Fruit fly (Drosophila melanogaster) whole organism, embryonic: ENCODE results near the gene wam.

Experiments
- Adf1 ChIP-seq: fragments of 200-800 bp; sonication (Bioruptor generic); IDR thresholded peaks from 2 replicates; pipeline ENCODE4 v1.3.6; 2022; ENCODE audit warnings: missing biosample characterization, missing genetic modification characterization
- Blimp-1 ChIP-seq: fragments of 200-800 bp; sonication (Bioruptor generic); optimal IDR thresholded peaks from 3 replicates; lab custom pipeline; 2018; ENCODE audit warnings: missing biosample characterization, missing genetic modification characterization, mild to moderate bottlenecking, moderate library complexity, missing genetic modification reagents
- CG10431 ChIP-seq: fragments of 200-800 bp; sonication (Bioruptor generic); optimal IDR thresholded peaks from 3 replicates; lab custom pipeline; 2018; ENCODE audit warnings: missing biosample characterization, mild to moderate bottlenecking, missing genetic modification characterization
- CG10565 ChIP-seq: fragments of 200-800 bp; sonication (Bioruptor generic); optimal IDR thresholded peaks from 3 replicates; lab custom pipeline; 2016; ENCODE audit warnings: missing biosample characterization, mild to moderate bottlenecking, missing genetic modification characterization
- CG12071 ChIP-seq: fragments of 200-800 bp; sonication (Bioruptor generic); optimal IDR thresholded peaks from 3 replicates; lab custom pipeline; 2018; ENCODE audit warnings: missing biosample characterization, mild to moderate bottlenecking, missing genetic modification characterization
- CG12155 ChIP-seq: fragments of 200-800 bp; sonication (Bioruptor generic); optimal IDR thresholded peaks from 3 replicates; lab custom pipeline; 2016; ENCODE audit warnings: missing biosample characterization, missing genetic modification characterization
- CG12744 ChIP-seq: fragments of 200-800 bp; sonication (Bioruptor generic); optimal IDR thresholded peaks from 2 replicates; lab custom pipeline; 2016; ENCODE audit warnings: missing biosample characterization, missing genetic modification characterization
- CG12769 ChIP-seq: fragments of 200-800 bp; sonication (Bioruptor generic); optimal IDR thresholded peaks from 2 replicates; lab custom pipeline; 2019; ENCODE audit warnings: missing biosample characterization, mild to moderate bottlenecking, missing genetic modification characterization, moderate library complexity
- CG15073 ChIP-seq: fragments of 200-800 bp; sonication (Bioruptor generic); optimal IDR thresholded peaks from 2 replicates; lab custom pipeline; 2016; ENCODE audit warnings: missing biosample characterization, missing genetic modification characterization
- CG15514 ChIP-seq: fragments of 200-800 bp; sonication (Bioruptor generic); optimal IDR thresholded peaks from 3 replicates; lab custom pipeline; 2017; ENCODE audit warnings: missing biosample characterization, missing genetic modification characterization, mild to moderate bottlenecking, moderate library complexity, missing genetic modification reagents
- CG17361 ChIP-seq: fragments of 200-800 bp; sonication (Bioruptor generic); IDR thresholded peaks from 3 replicates; pipeline ENCODE4 v1.3.6; 2022; ENCODE audit warnings: missing biosample characterization, missing genetic modification characterization
- CG17612 ChIP-seq: fragments of 200-800 bp; sonication (Bioruptor generic); IDR thresholded peaks from 2 replicates; pipeline ENCODE4 v1.3.6; 2022; ENCODE audit warnings: missing biosample characterization, missing genetic modification characterization
- CG18011 ChIP-seq: fragments of 200-800 bp; sonication (Bioruptor generic); optimal IDR thresholded peaks from 2 replicates; lab custom pipeline; 2017; ENCODE audit warnings: missing biosample characterization, missing genetic modification characterization, mild to moderate bottlenecking, moderate library complexity, missing genotype
- CG2199 ChIP-seq: fragments of 200-800 bp; sonication (Bioruptor generic); IDR thresholded peaks from 3 replicates; pipeline ENCODE4 v1.3.6; 2022; ENCODE audit warnings: missing biosample characterization, missing genetic modification characterization
- CG31441 ChIP-seq: fragments of 200-800 bp; sonication (Bioruptor generic); IDR thresholded peaks from 2 replicates; pipeline ENCODE4 v1.3.6; 2022; ENCODE audit warnings: missing biosample characterization, missing genetic modification characterization
- CG32532 ChIP-seq: fragments of 200-800 bp; sonication (Bioruptor generic); IDR thresholded peaks from 2 replicates; pipeline ENCODE4 v1.3.6; 2022; ENCODE audit warnings: missing biosample characterization, missing genetic modification characterization
- CG34224 ChIP-seq: fragments of 200-800 bp; sonication (Bioruptor generic); IDR thresholded peaks from 3 replicates; pipeline ENCODE4 v1.3.6; 2022; ENCODE audit warnings: missing biosample characterization, missing genetic modification characterization; ENCODE audit not compliant: partially characterized antibody
- CG4617 ChIP-seq: fragments of 200-800 bp; sonication (Bioruptor generic); optimal IDR thresholded peaks from 3 replicates; lab custom pipeline; 2016; ENCODE audit warnings: missing biosample characterization, missing genetic modification characterization, borderline replicate concordance
- CG5953 ChIP-seq: fragments of 200-800 bp; sonication (Bioruptor generic); IDR thresholded peaks from 2 replicates; pipeline ENCODE4 v1.3.6; 2022; ENCODE audit warnings: missing biosample characterization, missing genetic modification characterization
- CG6854 ChIP-seq: fragments of 200-800 bp; sonication (Bioruptor generic); optimal IDR thresholded peaks from 3 replicates; lab custom pipeline; 2017; ENCODE audit warnings: missing biosample characterization, mild to moderate bottlenecking, missing genetic modification characterization
- CG7357 ChIP-seq: fragments of 200-800 bp; sonication (Bioruptor generic); IDR thresholded peaks from 3 replicates; pipeline ENCODE4 v1.3.6; 2022; ENCODE audit warnings: missing biosample characterization, missing genetic modification characterization
- CG7928 ChIP-seq: fragments of 200-800 bp; sonication (Bioruptor generic); optimal IDR thresholded peaks from 2 replicates; lab custom pipeline; 2017; ENCODE audit warnings: missing biosample characterization, mild to moderate bottlenecking, missing genetic modification characterization
- CG8944 ChIP-seq: fragments of 200-800 bp; sonication (Bioruptor generic); optimal IDR thresholded peaks from 3 replicates; lab custom pipeline; 2016; ENCODE audit warnings: missing biosample characterization, missing genetic modification characterization
- CG9437 ChIP-seq: fragments of 200-800 bp; sonication (Bioruptor generic); optimal IDR thresholded peaks from 2 replicates; lab custom pipeline; 2018; ENCODE audit warnings: missing biosample characterization, mild to moderate bottlenecking, missing genetic modification characterization
- Dip3 ChIP-seq: fragments of 200-800 bp; sonication (Bioruptor generic); optimal IDR thresholded peaks from 3 replicates; lab custom pipeline; 2016; ENCODE audit warnings: missing biosample characterization, missing genetic modification characterization
- Gug ChIP-seq: fragments of 200-800 bp; sonication (Bioruptor generic); IDR thresholded peaks from 4 replicates; pipeline ENCODE4 v1.3.6; 2022; ENCODE audit warnings: missing biosample characterization, missing genetic modification characterization
- H2.0 ChIP-seq: fragments of 200-800 bp; sonication (Bioruptor generic); IDR thresholded peaks from 2 replicates; pipeline ENCODE4 v1.3.6; 2022; ENCODE audit warnings: missing biosample characterization, missing genetic modification characterization
- Hr3 ChIP-seq: fragments of 200-800 bp; sonication (Bioruptor generic); optimal IDR thresholded peaks from 3 replicates; lab custom pipeline; 2016; ENCODE audit warnings: missing biosample characterization, missing genetic modification characterization
- Hr51 ChIP-seq, 2 experiments: fragments of 200-800 bp; sonication (Bioruptor generic); optimal IDR thresholded peaks; 2 replicates in 1 of 2; 3 replicates in 1 of 2; lab custom pipeline; 2016 to 2018; ENCODE audit warnings: missing biosample characterization in 2 of 2, missing genetic modification characterization in 2 of 2, mild to moderate bottlenecking in 1 of 2, moderate library complexity in 1 of 2
- Max ChIP-seq: fragments of 200-800 bp; sonication (Bioruptor generic); optimal IDR thresholded peaks from 2 replicates; lab custom pipeline; 2016; ENCODE audit warnings: missing biosample characterization, mild to moderate bottlenecking, missing genetic modification characterization
- NC2β ChIP-seq: fragments of 200-800 bp; sonication (Bioruptor generic); optimal IDR thresholded peaks from 2 replicates; lab custom pipeline; 2016; ENCODE audit warnings: missing biosample characterization, missing genetic modification characterization
- Opbp ChIP-seq: fragments of 200-800 bp; sonication (Bioruptor generic); IDR thresholded peaks from 3 replicates; pipeline ENCODE4 v1.3.6; 2022; ENCODE audit warnings: missing biosample characterization, missing genetic modification characterization; ENCODE audit not compliant: partially characterized antibody
- Trl ChIP-seq, 3 experiments: fragments of >200 bp in 2 of 3; fragments of 200-800 bp in 1 of 3; sonication (Bioruptor generic) in 1 of 3; optimal IDR thresholded peaks; 2 replicates in 1 of 3; 3 replicates in 2 of 3; lab custom pipeline; 2016 to 2017; ENCODE audit warnings: missing biosample characterization in 1 of 3, missing genetic modification characterization in 1 of 3
- ab ChIP-seq: fragments of 200-800 bp; sonication (Bioruptor generic); optimal IDR thresholded peaks from 2 replicates; lab custom pipeline; 2016; ENCODE audit warnings: missing biosample characterization, missing genetic modification characterization
- bowl ChIP-seq: fragments of 200-800 bp; sonication (Bioruptor generic); IDR thresholded peaks from 2 replicates; pipeline ENCODE4 v1.3.6; 2022; ENCODE audit warnings: missing biosample characterization, missing genetic modification characterization
- cas ChIP-seq: fragments of 200-800 bp; sonication (Bioruptor generic); IDR thresholded peaks from 2 replicates; pipeline ENCODE4 v1.3.6; 2022; ENCODE audit warnings: missing biosample characterization, missing genetic modification characterization
- cg ChIP-seq: fragments of 200-800 bp; sonication (Bioruptor generic); optimal IDR thresholded peaks from 3 replicates; lab custom pipeline; 2019; ENCODE audit warnings: missing biosample characterization, mild to moderate bottlenecking, missing genetic modification characterization, moderate library complexity
- chm ChIP-seq: fragments of 200-800 bp; sonication (Bioruptor generic); IDR thresholded peaks from 2 replicates; pipeline ENCODE4 v1.3.6; 2022; ENCODE audit warnings: missing biosample characterization, missing genetic modification characterization
- corto ChIP-seq: fragments of 200-800 bp; sonication (Bioruptor generic); optimal IDR thresholded peaks from 2 replicates; lab custom pipeline; 2016; ENCODE audit warnings: missing biosample characterization, mild to moderate bottlenecking, missing genetic modification characterization, moderate library complexity
- dmrt99B ChIP-seq: fragments of 200-800 bp; sonication (Bioruptor generic); optimal IDR thresholded peaks from 2 replicates; lab custom pipeline; 2018; ENCODE audit warnings: missing biosample characterization, mild to moderate bottlenecking, missing genetic modification characterization, moderate library complexity
- gcm2 ChIP-seq: fragments of 200-800 bp; sonication (Bioruptor generic); optimal IDR thresholded peaks from 2 replicates; lab custom pipeline; 2016; ENCODE audit warnings: missing biosample characterization, missing genetic modification characterization
- kni ChIP-seq: fragments of 200-800 bp; sonication (Bioruptor generic); optimal IDR thresholded peaks from 3 replicates; lab custom pipeline; 2017; ENCODE audit warnings: mild to moderate bottlenecking, missing biosample characterization, missing genetic modification reagents, missing genetic modification characterization
- lbe ChIP-seq: fragments of 200-800 bp; sonication (Bioruptor generic); optimal IDR thresholded peaks from 2 replicates; lab custom pipeline; 2016; ENCODE audit warnings: missing biosample characterization, mild to moderate bottlenecking, missing genetic modification characterization
- lmd ChIP-seq: fragments of 200-800 bp; sonication (Bioruptor generic); IDR thresholded peaks from 2 replicates; pipeline ENCODE4 v1.3.6; 2022; ENCODE audit warnings: missing biosample characterization, missing genetic modification characterization
- nerfin-2 ChIP-seq: fragments of 200-800 bp; sonication (Bioruptor generic); IDR thresholded peaks from 2 replicates; pipeline ENCODE4 v1.3.6; 2022; ENCODE audit warnings: missing biosample characterization, missing genetic modification characterization; ENCODE audit not compliant: partially characterized antibody
- nmo ChIP-seq: fragments of 200-800 bp; sonication (Bioruptor generic); optimal IDR thresholded peaks from 2 replicates; lab custom pipeline; 2018; ENCODE audit warnings: missing biosample characterization, mild to moderate bottlenecking, missing genetic modification characterization, moderate library complexity
- slou ChIP-seq: fragments of 200-800 bp; sonication (Bioruptor generic); optimal IDR thresholded peaks from 3 replicates; lab custom pipeline; 2016; ENCODE audit warnings: missing biosample characterization, missing genetic modification characterization
- yki ChIP-seq: fragments of >200 bp; optimal IDR thresholded peaks from 3 replicates; lab custom pipeline; 2018
- z ChIP-seq: fragments of 200-800 bp; sonication (Bioruptor generic); IDR thresholded peaks from 3 replicates; pipeline ENCODE4 v1.3.6; 2022; ENCODE audit warnings: missing biosample characterization, missing genetic modification characterization
- zf30C ChIP-seq: fragments of 200-800 bp; sonication (Bioruptor generic); optimal IDR thresholded peaks from 3 replicates; lab custom pipeline; 2018; ENCODE audit warnings: missing biosample characterization, mild to moderate bottlenecking, missing genetic modification characterization

The wam gene

dm6 chr3R:23334866-23335265 is 47.0 kb upstream of the wam start (continued):
- TF ChIP-seq CG31441 (GFP tag; lab: Robert Waterston, UW) (no peak), zf30C (GFP tag; lab: Kevin White, UChicago) (no peak), cas (GFP tag; lab: Robert Waterston, UW) (peak; percentile 35; the same call in 1 of the 2 replicates), lmd (GFP tag; lab: Robert Waterston, UW) (peak; percentile 54; the same call in 1 of the 2 replicates), Dip3 (GFP tag; lab: Kevin White, UChicago) (peak; percentile 30), Blimp-1 (GFP tag; lab: Kevin White, UChicago) (no peak), CG10431 (GFP tag; lab: Kevin White, UChicago) (no peak), CG10565 (GFP tag; lab: Kevin White, UChicago) (no peak), CG18011 (GFP tag; lab: Kevin White, UChicago) (no peak), CG2199 (GFP tag; lab: Robert Waterston, UW) (no peak), CG12155 (peak; percentile 23), CG7928 (no peak), CG15514 (peak; percentile 53), CG5953 (GFP tag; lab: Robert Waterston, UW) (peak; percentile 52; the same call in 1 of the 2 replicates), CG4617 (GFP tag; lab: Kevin White, UChicago) (no peak), slou (GFP tag; lab: Kevin White, UChicago) (no peak), nerfin-2 (no peak), CG6854 (GFP tag; lab: Kevin White, UChicago) (no peak), CG12744 (no peak), dmrt99B (peak; percentile 53), CG7357 (GFP tag; lab: Robert Waterston, UW) (no peak), nmo (peak; percentile 41), gcm2 (GFP tag; lab: Kevin White, UChicago) (no peak), bowl (GFP tag; lab: Robert Waterston, UW) (no peak), chm (GFP tag; lab: Robert Waterston, UW) (no peak), Gug (GFP tag; lab: Robert Waterston, UW) (peak; percentile 22; the same call in 1 of the 4 replicates), Opbp (GFP tag; lab: Robert Waterston, UW) (no peak), CG9437 (GFP tag; lab: Kevin White, UChicago) (no peak), Max (GFP tag; lab: Kevin White, UChicago) (no peak), CG17361 (GFP tag; lab: Robert Waterston, UW) (no peak), CG17612 (GFP tag; lab: Robert Waterston, UW) (0 out of 2 replicates have a peak, but pooled peaks have one; percentile 29), H2.0 (GFP tag; lab: Robert Waterston, UW) (no peak; the same call in 1 of the 2 replicates), CG12769 (tag; lab: Kevin White, UChicago) (no peak), CG8944 (GFP tag; lab: Kevin White, UChicago) (no peak), yki (lab: Kevin White, UChicago) (no peak), ab (GFP tag; lab: Kevin White, UChicago) (no peak), CG12071 (no peak), Hr3 (GFP tag; lab: Kevin White, UChicago) (peak; percentile 21)
- TF ChIP-seq, all 482 proteins: peak for 162

DNA sequence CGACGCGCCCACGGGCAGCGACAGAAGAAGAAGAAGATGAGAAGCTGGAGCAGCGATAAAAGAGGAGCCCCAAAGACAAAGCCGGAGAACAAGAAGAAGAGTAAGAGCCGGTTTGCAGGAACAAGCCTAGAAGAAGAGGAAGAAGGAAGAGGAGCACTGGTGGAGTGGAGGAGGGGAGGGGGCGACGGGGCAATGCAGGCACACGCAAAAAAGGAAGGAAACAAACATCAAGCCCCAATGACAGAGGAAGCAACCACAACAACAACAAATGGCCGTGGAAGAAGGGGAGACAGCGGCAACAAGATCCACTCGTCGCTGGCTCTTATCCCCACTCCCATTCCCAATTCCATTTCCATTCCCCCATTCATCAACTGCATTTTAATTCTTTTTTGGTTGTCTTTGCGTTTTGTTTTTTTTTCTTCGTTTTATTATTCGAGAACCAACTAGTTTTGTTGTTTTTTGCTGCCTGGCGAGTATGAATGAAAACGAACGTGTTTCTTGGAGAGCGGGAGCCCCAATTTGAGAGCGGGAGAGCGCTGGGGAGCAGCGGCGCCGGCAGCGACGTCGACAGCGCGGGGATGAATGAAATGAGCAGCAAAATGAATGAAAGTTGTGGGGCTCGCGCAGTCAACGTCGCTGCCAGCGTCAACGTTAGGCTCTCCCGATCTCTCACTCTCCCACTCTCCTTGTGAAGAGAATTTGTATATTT is 46.3 kb upstream of the wam start:
- TF ChIP-seq CG34224 (GFP tag; lab: Robert Waterston, UW) (peak; percentile 50; the same call in 2 of the 3 replicates), Adf1 (GFP tag; lab: Robert Waterston, UW) (peak; percentile 98), Hr51 (GFP tag; optimal IDR thresholded peaks at IDR 0.05; lab: Kevin White, UChicago) (peak in 1 of 2 experiments; percentile 30), CG15073 (GFP tag; lab: Kevin White, UChicago) (no peak), NC2β (no peak), cg (GFP tag; lab: Kevin White, UChicago) (peak; percentile 46), CG32532 (GFP tag; lab: Robert Waterston, UW) (peak; percentile 8; the same call in 1 of the 2 replicates), z (GFP tag; lab: Robert Waterston, UW) (no peak), CG12769 (tag; lab: Kevin White, UChicago) (peak; percentile 57), kni (GFP tag; lab: Kevin White, UChicago) (peak; percentile 28), Trl (optimal IDR thresholded peaks at IDR 0.05; lab: Kevin White, UChicago) (peak; percentile 86 to 95), Trl (GFP tag; optimal IDR thresholded peaks at IDR 0.05; lab: Kevin White, UChicago) (no peak), corto (peak; percentile 41), lbe (GFP tag; lab: Kevin White, UChicago) (peak; percentile 51)
